Fruit fly (Drosophila melanogaster): Measurements from ENCODE around the gene Pus10.

Pus10 gene

dm6 chr2L:195668-196067, 40.6 kb upstream of the Pus10 start:
- TF ChIP-seq dmrt93B (GFP tag; optimal IDR thresholded peaks at IDR 0.05) (no peak), rgr (GFP tag; optimal IDR thresholded peaks at IDR 0.05) (no peak), psq (GFP tag; optimal IDR thresholded peaks at IDR 0.05) (no peak), GATAd (GFP tag; optimal IDR thresholded peaks at IDR 0.05) (no peak), br (GFP tag; optimal IDR thresholded peaks at IDR 0.05) (no peak), ey (GFP tag; optimal IDR thresholded peaks at IDR 0.05) (no peak), HLH106 (tag; optimal IDR thresholded peaks at IDR 0.05) (no peak)

dm6 chr2L:182360-183144, 27.4 kb upstream of the Pus10 start:
- TF ChIP-seq Myc (optimal IDR thresholded peaks at IDR 0.05) (no peak), Rel (GFP tag; optimal IDR thresholded peaks at IDR 0.05) (peak; percentile 54), Rel (tag; optimal IDR thresholded peaks at IDR 0.05) (no peak), OdsH (GFP tag; optimal IDR thresholded peaks at IDR 0.05) (peak; percentile 10), ey (GFP tag; optimal IDR thresholded peaks at IDR 0.05) (no peak), psq (GFP tag; optimal IDR thresholded peaks at IDR 0.05) (peak; percentile 95), dsf (GFP tag; optimal IDR thresholded peaks at IDR 0.05; ENCODE audit: borderline replicate concordance) (no peak), foxo (GFP tag; optimal IDR thresholded peaks at IDR 0.05) (no peak), dmrt93B (GFP tag; optimal IDR thresholded peaks at IDR 0.05) (no peak), CG32264 (GFP tag; optimal IDR thresholded peaks at IDR 0.05) (no peak), sage (GFP tag; optimal IDR thresholded peaks at IDR 0.05) (peak; percentile 60), N (GFP tag; optimal IDR thresholded peaks at IDR 0.05) (peak; percentile 19), Hr83 (GFP tag; optimal IDR thresholded peaks at IDR 0.05; ENCODE audit: poor library complexity, severe bottlenecking) (no peak), usp (GFP tag; optimal IDR thresholded peaks at IDR 0.05) (no peak), Sp1 (GFP tag; optimal IDR thresholded peaks at IDR 0.05) (peak; percentile 32), Jra (GFP tag; optimal IDR thresholded peaks at IDR 0.05) (no peak)

- TF ChIP-seq fru (GFP tag; optimal IDR thresholded peaks at IDR 0.05): peak; percentile 58
- no peak for TF ChIP-seq Dfd (GFP tag; optimal IDR thresholded peaks at IDR 0.05)
Observed at dm6 chr2L:181020-181419, 25.9 kb upstream of the Pus10 start.

- TF ChIP-seq h (GFP tag; optimal IDR thresholded peaks at IDR 0.05): no peak
- TF ChIP-seq Dif (GFP tag; optimal IDR thresholded peaks at IDR 0.05; ENCODE audit: partially characterized antibody): no peak
- TF ChIP-seq Hr78 (GFP tag; optimal IDR thresholded peaks at IDR 0.05): no peak
- TF ChIP-seq brk (GFP tag; optimal IDR thresholded peaks at IDR 0.05): no peak
- TF ChIP-seq fru (GFP tag; optimal IDR thresholded peaks at IDR 0.05): no peak
- TF ChIP-seq Sp1 (GFP tag; optimal IDR thresholded peaks at IDR 0.05): no peak
- TF ChIP-seq Mio (GFP tag; optimal IDR thresholded peaks at IDR 0.05): no peak
- no peak for TF ChIP-seq HLH106 (tag; optimal IDR thresholded peaks at IDR 0.05)
- no peak for TF ChIP-seq dmrt93B (GFP tag; optimal IDR thresholded peaks at IDR 0.05)
- no peak for TF ChIP-seq CG9705 (GFP tag; optimal IDR thresholded peaks at IDR 0.05)
- no peak for TF ChIP-seq tai (GFP tag; optimal IDR thresholded peaks at IDR 0.05)
- TF ChIP-seq ey (GFP tag; optimal IDR thresholded peaks at IDR 0.05): no peak
- no peak for TF ChIP-seq Rel (GFP tag; optimal IDR thresholded peaks at IDR 0.05)
- TF ChIP-seq Rel (tag; optimal IDR thresholded peaks at IDR 0.05): no peak
- TF ChIP-seq N (GFP tag; optimal IDR thresholded peaks at IDR 0.05): no peak
- TF ChIP-seq Myc (optimal IDR thresholded peaks at IDR 0.05): no peak
- no peak for TF ChIP-seq woc (GFP tag; optimal IDR thresholded peaks at IDR 0.05)
- no peak for TF ChIP-seq Abd-B (GFP tag; optimal IDR thresholded peaks at IDR 0.05)
Observed at dm6 chr2L:179119-179518, 24.0 kb upstream of the Pus10 start.

dm6 chr2L:175727-176126, 20.6 kb upstream of the Pus10 start:
- no peak for TF ChIP-seq tai (GFP tag; optimal IDR thresholded peaks at IDR 0.05)
- no peak for TF ChIP-seq GATAd (GFP tag; optimal IDR thresholded peaks at IDR 0.05)
- no peak for TF ChIP-seq h (GFP tag; optimal IDR thresholded peaks at IDR 0.05)
- no peak for TF ChIP-seq Hr78 (GFP tag; optimal IDR thresholded peaks at IDR 0.05)
- no peak for TF ChIP-seq rgr (GFP tag; optimal IDR thresholded peaks at IDR 0.05)
- TF ChIP-seq Hnf4 (GFP tag; optimal IDR thresholded peaks at IDR 0.05): no peak
- no peak for TF ChIP-seq CG32264 (GFP tag; optimal IDR thresholded peaks at IDR 0.05)
- TF ChIP-seq Dif (GFP tag; optimal IDR thresholded peaks at IDR 0.05; ENCODE audit: partially characterized antibody): no peak
- TF ChIP-seq CG9705 (GFP tag; optimal IDR thresholded peaks at IDR 0.05): no peak
- TF ChIP-seq usp (GFP tag; optimal IDR thresholded peaks at IDR 0.05): no peak
- TF ChIP-seq Abd-B (GFP tag; optimal IDR thresholded peaks at IDR 0.05): no peak
- no peak for TF ChIP-seq brk (GFP tag; optimal IDR thresholded peaks at IDR 0.05)
- TF ChIP-seq Jra (GFP tag; optimal IDR thresholded peaks at IDR 0.05): no peak
- TF ChIP-seq woc (GFP tag; optimal IDR thresholded peaks at IDR 0.05): no peak
- TF ChIP-seq Vsx2 (GFP tag; optimal IDR thresholded peaks at IDR 0.05; ENCODE audit: partially characterized antibody): no peak
- TF ChIP-seq psq (GFP tag; optimal IDR thresholded peaks at IDR 0.05): no peak
- no peak for TF ChIP-seq Myc (optimal IDR thresholded peaks at IDR 0.05)

All from whole organism, wandering third instar larva.